Fruit fly (Drosophila melanogaster) whole organism, embryonic: ENCODE measurements around the gene Mks1.
A peak's percentile ranks its signal among the peaks of the same experiment; 100 is the strongest.

ENCODE experiments used
- B-H2 ChIP-seq: fragments of 200-800 bp; sonication (Bioruptor generic); optimal IDR thresholded peaks from 2 replicates; lab custom pipeline; 2018; ENCODE audit warnings: missing biosample characterization, mild to moderate bottlenecking, missing genetic modification characterization
- BEAF-32 ChIP-seq: fragments of 200-800 bp; sonication (Bioruptor generic); optimal IDR thresholded peaks from 3 replicates; lab custom pipeline; 2017; ENCODE audit warnings: missing biosample characterization, missing genetic modification characterization, mild to moderate bottlenecking, moderate library complexity, missing genetic modification reagents
- CG10147 ChIP-seq: fragments of 200-800 bp; sonication (Bioruptor generic); optimal IDR thresholded peaks from 2 replicates; lab custom pipeline; 2019; ENCODE audit warnings: missing biosample characterization, mild to moderate bottlenecking, missing genetic modification characterization, moderate library complexity
- CG10462 ChIP-seq: fragments of 200-800 bp; sonication (Bioruptor generic); optimal IDR thresholded peaks from 2 replicates; lab custom pipeline; 2016; ENCODE audit warnings: missing biosample characterization, missing genetic modification characterization
- CG13296 ChIP-seq: fragments of 200-800 bp; sonication (Bioruptor generic); optimal IDR thresholded peaks from 3 replicates; lab custom pipeline; 2018; ENCODE audit warnings: missing biosample characterization, mild to moderate bottlenecking, missing genetic modification characterization
- CG13424 ChIP-seq: fragments of 200-800 bp; sonication (Bioruptor generic); optimal IDR thresholded peaks from 2 replicates; lab custom pipeline; 2019; ENCODE audit warnings: missing biosample characterization, mild to moderate bottlenecking, missing genetic modification characterization, moderate library complexity
- CG1602 ChIP-seq: fragments of 200-800 bp; sonication (Bioruptor generic); optimal IDR thresholded peaks from 3 replicates; lab custom pipeline; 2016; ENCODE audit warnings: missing biosample characterization, missing genetic modification characterization
- CG16813 ChIP-seq: fragments of 200-800 bp; sonication (Bioruptor generic); IDR thresholded peaks from 3 replicates; pipeline ENCODE4 v1.3.6; 2022; ENCODE audit warnings: missing biosample characterization, missing genetic modification characterization; ENCODE audit not compliant: partially characterized antibody
- CG16815 ChIP-seq: fragments of 200-800 bp; sonication (Bioruptor generic); optimal IDR thresholded peaks from 3 replicates; lab custom pipeline; 2017; ENCODE audit warnings: missing biosample characterization, mild to moderate bottlenecking, missing genetic modification characterization
- CG18619 ChIP-seq: fragments of 200-800 bp; sonication (Bioruptor generic); optimal IDR thresholded peaks from 3 replicates; lab custom pipeline; 2017; ENCODE audit warnings: missing biosample characterization, mild to moderate bottlenecking, missing genetic modification characterization
- CG2116 ChIP-seq: fragments of 200-800 bp; sonication (Bioruptor generic); optimal IDR thresholded peaks from 3 replicates; lab custom pipeline; 2018; ENCODE audit warnings: missing biosample characterization, mild to moderate bottlenecking, missing genetic modification characterization
- CG3163 ChIP-seq: fragments of 200-800 bp; sonication (Bioruptor generic); optimal IDR thresholded peaks from 3 replicates; lab custom pipeline; 2016; ENCODE audit warnings: missing biosample characterization, missing genetic modification characterization
- CG32772 ChIP-seq: fragments of 200-800 bp; sonication (Bioruptor generic); IDR thresholded peaks from 2 replicates; pipeline ENCODE4 v1.3.6; 2022; ENCODE audit warnings: missing biosample characterization, missing genetic modification characterization
- CG4730 ChIP-seq: fragments of 200-800 bp; sonication (Bioruptor generic); IDR thresholded peaks from 2 replicates; pipeline ENCODE4 v1.3.6; 2022; ENCODE audit warnings: missing biosample characterization, missing genetic modification characterization
- CG6683 ChIP-seq: fragments of 200-800 bp; sonication (Bioruptor generic); optimal IDR thresholded peaks from 2 replicates; lab custom pipeline; 2017; ENCODE audit warnings: missing biosample characterization, mild to moderate bottlenecking, missing genetic modification characterization, missing genetic modification reagents
- CHES-1-like ChIP-seq: fragments of 200-800 bp; sonication (Bioruptor generic); optimal IDR thresholded peaks from 2 replicates; lab custom pipeline; 2016; ENCODE audit warnings: missing biosample characterization, missing genetic modification characterization
- D ChIP-seq, 2 experiments: fragments of 200-800 bp in 1 of 2; fragments of >200 bp in 1 of 2; sonication (Bioruptor generic) in 1 of 2; optimal IDR thresholded peaks; 2 replicates in 1 of 2; 3 replicates in 1 of 2; lab custom pipeline; 2017; ENCODE audit warnings: mild to moderate bottlenecking in 1 of 2, missing biosample characterization in 1 of 2, missing genetic modification characterization in 1 of 2, missing genetic modification reagents in 1 of 2
- Dad ChIP-seq: fragments of 200-800 bp; sonication (Bioruptor generic); optimal IDR thresholded peaks from 3 replicates; lab custom pipeline; 2016; ENCODE audit warnings: missing biosample characterization, missing genetic modification characterization
- Dip2 ChIP-seq: fragments of 200-800 bp; sonication (Bioruptor generic); IDR thresholded peaks from 2 replicates; pipeline ENCODE4 v1.3.6; 2022; ENCODE audit warnings: missing biosample characterization, missing genetic modification characterization
- Dref ChIP-seq: fragments of 200-800 bp; sonication (Bioruptor generic); IDR thresholded peaks from 2 replicates; pipeline ENCODE4 v1.3.6; 2022; ENCODE audit warnings: missing biosample characterization, missing genetic modification characterization
- Ets65A ChIP-seq: fragments of 200-800 bp; sonication (Bioruptor generic); peaks from one replicate; lab custom pipeline; 2016; ENCODE audit warnings: missing biosample characterization, missing genetic modification characterization
- HLH54F ChIP-seq: fragments of 200-800 bp; sonication (Bioruptor generic); optimal IDR thresholded peaks from 3 replicates; lab custom pipeline; 2016; ENCODE audit warnings: missing biosample characterization, missing genetic modification characterization
- Kr ChIP-seq: fragments of 200-800 bp; sonication (Bioruptor generic); optimal IDR thresholded peaks from 2 replicates; lab custom pipeline; 2017; ENCODE audit warnings: missing biosample characterization, mild to moderate bottlenecking, missing genetic modification characterization
- MTF-1 ChIP-seq: fragments of 200-800 bp; sonication (Bioruptor generic); optimal IDR thresholded peaks from 2 replicates; lab custom pipeline; 2018; ENCODE audit warnings: missing biosample characterization, mild to moderate bottlenecking, missing genetic modification characterization, borderline replicate concordance
- NC2β ChIP-seq: fragments of 200-800 bp; sonication (Bioruptor generic); optimal IDR thresholded peaks from 2 replicates; lab custom pipeline; 2016; ENCODE audit warnings: missing biosample characterization, missing genetic modification characterization
- Poxn ChIP-seq: fragments of 200-800 bp; sonication (Bioruptor generic); IDR thresholded peaks from 2 replicates; pipeline ENCODE4 v1.3.6; 2022; ENCODE audit warnings: missing biosample characterization, missing genetic modification characterization
- Sox102F ChIP-seq: fragments of 200-800 bp; sonication (Bioruptor generic); optimal IDR thresholded peaks from 2 replicates; lab custom pipeline; 2018; ENCODE audit warnings: missing biosample characterization, mild to moderate bottlenecking, missing genetic modification characterization, moderate library complexity
- Stat92E ChIP-seq, 3 experiments: fragments of >200 bp in 2 of 3; fragments of 200-800 bp in 1 of 3; sonication (Bioruptor generic) in 1 of 3; optimal IDR thresholded peaks; 2 replicates each; lab custom pipeline; 2017 to 2019; ENCODE audit warnings: missing biosample characterization in 3 of 3, missing genetic modification characterization in 3 of 3, mild to moderate bottlenecking in 1 of 3, moderate library complexity in 1 of 3
- Tbp ChIP-seq: fragments of >200 bp; optimal IDR thresholded peaks from 2 replicates; lab custom pipeline; 2018; ENCODE audit warnings: missing biosample characterization, missing genetic modification characterization
- Xrp1 ChIP-seq: fragments of 200-800 bp; sonication (Bioruptor generic); IDR thresholded peaks from 2 replicates; pipeline ENCODE4 v1.3.6; 2022; ENCODE audit warnings: missing biosample characterization, missing genetic modification characterization
- amos ChIP-seq: fragments of 200-800 bp; sonication (Bioruptor generic); IDR thresholded peaks from 2 replicates; pipeline ENCODE4 v1.3.6; 2022; ENCODE audit warnings: missing biosample characterization, missing genetic modification characterization; ENCODE audit not compliant: partially characterized antibody
- ato ChIP-seq: fragments of 200-800 bp; sonication (Bioruptor generic); IDR thresholded peaks from 2 replicates; pipeline ENCODE4 v1.3.6; 2022; ENCODE audit warnings: missing biosample characterization, missing genetic modification characterization; ENCODE audit not compliant: partially characterized antibody
- chm ChIP-seq: fragments of 200-800 bp; sonication (Bioruptor generic); IDR thresholded peaks from 2 replicates; pipeline ENCODE4 v1.3.6; 2022; ENCODE audit warnings: missing biosample characterization, missing genetic modification characterization
- corto ChIP-seq: fragments of 200-800 bp; sonication (Bioruptor generic); optimal IDR thresholded peaks from 2 replicates; lab custom pipeline; 2016; ENCODE audit warnings: missing biosample characterization, mild to moderate bottlenecking, missing genetic modification characterization, moderate library complexity
- dati ChIP-seq: fragments of 200-800 bp; sonication (Bioruptor generic); IDR thresholded peaks from 2 replicates; pipeline ENCODE4 v1.3.6; 2022; ENCODE audit warnings: missing biosample characterization, missing genetic modification characterization
- dysf ChIP-seq: fragments of 200-800 bp; sonication (Bioruptor generic); IDR thresholded peaks from 3 replicates; pipeline ENCODE4 v1.3.6; 2022; ENCODE audit warnings: missing biosample characterization, missing genetic modification characterization
- fd102C ChIP-seq: fragments of 200-800 bp; sonication (Bioruptor generic); optimal IDR thresholded peaks from 2 replicates; lab custom pipeline; 2018; ENCODE audit warnings: missing biosample characterization, mild to moderate bottlenecking, missing genetic modification characterization, moderate library complexity
- fd64A ChIP-seq: fragments of 200-800 bp; sonication (Bioruptor generic); optimal IDR thresholded peaks from 3 replicates; lab custom pipeline; 2018; ENCODE audit warnings: missing biosample characterization, mild to moderate bottlenecking, missing genetic modification characterization
- grn ChIP-seq: fragments of 200-800 bp; sonication (Bioruptor generic); optimal IDR thresholded peaks from 3 replicates; lab custom pipeline; 2017; ENCODE audit warnings: missing biosample characterization, missing genetic modification characterization
- ham ChIP-seq: fragments of 200-800 bp; sonication (Bioruptor generic); IDR thresholded peaks from 2 replicates; pipeline ENCODE4 v1.3.6; 2022; ENCODE audit warnings: missing biosample characterization, missing genetic modification characterization
- hth ChIP-seq: fragments of >200 bp; optimal IDR thresholded peaks from 2 replicates; lab custom pipeline; 2017; ENCODE audit warnings: inconsistent platforms
- luna ChIP-seq: fragments of 200-800 bp; sonication (Bioruptor generic); optimal IDR thresholded peaks from 2 replicates; lab custom pipeline; 2016; ENCODE audit warnings: missing biosample characterization, missing genetic modification characterization
- nerfin-2 ChIP-seq: fragments of 200-800 bp; sonication (Bioruptor generic); IDR thresholded peaks from 2 replicates; pipeline ENCODE4 v1.3.6; 2022; ENCODE audit warnings: missing biosample characterization, missing genetic modification characterization; ENCODE audit not compliant: partially characterized antibody
- pan ChIP-seq, 4 experiments: fragments of >200 bp in 3 of 4; fragments of 200-800 bp in 1 of 4; sonication (Bioruptor generic) in 1 of 4; optimal IDR thresholded peaks in 3 of 4; IDR thresholded peaks in 1 of 4; 2 replicates each; pipeline versions ENCODE4 v1.3.6 to Lab custom; 2017 to 2022; ENCODE audit warnings: missing biosample characterization in 2 of 4, missing genetic modification characterization in 2 of 4, mixed read lengths in 1 of 4
- pros ChIP-seq: fragments of 200-800 bp; sonication (Bioruptor generic); optimal IDR thresholded peaks from 3 replicates; lab custom pipeline; 2019; ENCODE audit warnings: missing biosample characterization, mild to moderate bottlenecking, missing genetic modification characterization, moderate library complexity
- pzg ChIP-seq: fragments of 200-800 bp; sonication (Bioruptor generic); optimal IDR thresholded peaks from 3 replicates; lab custom pipeline; 2018; ENCODE audit warnings: missing biosample characterization, mild to moderate bottlenecking, missing genetic modification characterization, moderate library complexity
- twi ChIP-seq: fragments of 200-800 bp; optimal IDR thresholded peaks from 2 replicates; lab custom pipeline; 2019; ENCODE audit warnings: missing biosample characterization, mild to moderate bottlenecking, missing genetic modification characterization, moderate library complexity
- tx ChIP-seq: fragments of 200-800 bp; sonication (Bioruptor generic); optimal IDR thresholded peaks from 2 replicates; lab custom pipeline; 2016; ENCODE audit warnings: missing biosample characterization, missing genetic modification characterization
- wdn ChIP-seq: fragments of 200-800 bp; sonication (Bioruptor generic); IDR thresholded peaks from 2 replicates; pipeline ENCODE4 v1.3.6; 2022; ENCODE audit warnings: missing biosample characterization, missing genetic modification characterization

Gene Mks1

dm6 chrX:12472244-12472736, 24.1 kb downstream of the Mks1 start (continued):
- peak; percentile 70 for TF ChIP-seq CG10462
- TF ChIP-seq CG32772: peak; percentile 94
- peak; percentile 71 for TF ChIP-seq CG2116 (GFP tag; lab: Kevin White, UChicago)
- peak; percentile 94 for TF ChIP-seq CG4730
- TF ChIP-seq CG3163 (GFP tag; lab: Kevin White, UChicago): no peak
- peak; percentile 85 for TF ChIP-seq CG1602
- no peak for TF ChIP-seq amos (GFP tag; lab: Robert Waterston, UW)
- no peak for TF ChIP-seq Dref (GFP tag; lab: Robert Waterston, UW)
- peak; percentile 95 for TF ChIP-seq Sox102F
- TF ChIP-seq Stat92E (GFP tag; optimal IDR thresholded peaks at IDR 0.05; lab: Kevin White, UChicago): no peak
- TF ChIP-seq MTF-1: peak; percentile 81
- no peak for TF ChIP-seq D (optimal IDR thresholded peaks at IDR 0.05; lab: Kevin White, UChicago)
- peak; percentile 92 for TF ChIP-seq D (GFP tag; optimal IDR thresholded peaks at IDR 0.05; lab: Kevin White, UChicago)
- peak; percentile 68 for TF ChIP-seq HLH54F
- peak; percentile 81 for TF ChIP-seq twi
- no peak for TF ChIP-seq hth (lab: Kevin White, UChicago)
- TF ChIP-seq Kr (GFP tag; lab: Kevin White, UChicago): no peak
- TF ChIP-seq Poxn (GFP tag; lab: Robert Waterston, UW): peak; percentile 86
- no peak for TF ChIP-seq ato (GFP tag; lab: Robert Waterston, UW)
- TF ChIP-seq pan (optimal IDR thresholded peaks at IDR 0.05; lab: Kevin White, UChicago): no peak
- TF ChIP-seq pan (GFP tag; optimal IDR thresholded peaks at IDR 0.05 in 1 of 2, IDR thresholded peaks at IDR 0.05 in 1 of 2): peak in 1 of 2 experiments; percentile 96
- no peak for TF ChIP-seq CHES-1-like
- TF ChIP-seq dysf: peak; percentile 97
- peak; percentile 60 for TF ChIP-seq Dip2 (GFP tag; lab: Robert Waterston, UW)
- TF ChIP-seq dati (GFP tag; lab: Robert Waterston, UW): peak; percentile 64; the same call in 1 of the 2 replicates
- peak; percentile 95 for TF ChIP-seq CG13296
- peak; percentile 42 for TF ChIP-seq fd102C (GFP tag; lab: Kevin White, UChicago)
- peak; percentile 95 for TF ChIP-seq CG13424
- TF ChIP-seq chm: peak; percentile 84
- TF ChIP-seq wdn: peak; percentile 91
- TF ChIP-seq ham (GFP tag; lab: Robert Waterston, UW): peak; percentile 84
- peak; percentile 88 for TF ChIP-seq CG6683 (GFP tag; lab: Kevin White, UChicago)
- peak; percentile 89 for TF ChIP-seq corto (GFP tag; lab: Kevin White, UChicago)
- TF ChIP-seq CG16815 (GFP tag; lab: Kevin White, UChicago): peak; percentile 81
- TF ChIP-seq BEAF-32: no peak
- TF ChIP-seq tx (GFP tag; lab: Kevin White, UChicago): peak; percentile 8
- TF ChIP-seq fd64A (GFP tag; lab: Kevin White, UChicago): peak; percentile 73
- TF ChIP-seq NC2β (GFP tag; lab: Kevin White, UChicago): peak; percentile 38
- peak; percentile 92 for TF ChIP-seq B-H2 (GFP tag; lab: Kevin White, UChicago)
- TF ChIP-seq pzg (GFP tag; lab: Kevin White, UChicago): peak; percentile 16
- TF ChIP-seq CG18619: peak; percentile 93
- TF ChIP-seq pros: no peak
- TF ChIP-seq Dad (GFP tag; lab: Kevin White, UChicago): peak; percentile 57
- TF ChIP-seq grn (GFP tag; lab: Kevin White, UChicago): peak; percentile 12
- TF ChIP-seq CG10147 (GFP tag; lab: Kevin White, UChicago): peak; percentile 95
- TF ChIP-seq nerfin-2 (GFP tag; lab: Robert Waterston, UW): no peak
- peak; percentile 92 for TF ChIP-seq Xrp1
- peak; percentile 23 for TF ChIP-seq luna (GFP tag; lab: Kevin White, UChicago)
- no peak for TF ChIP-seq CG16813 (GFP tag; lab: Robert Waterston, UW)
- TF ChIP-seq Tbp (GFP tag; lab: Kevin White, UChicago): no peak
- peak; percentile 95 for TF ChIP-seq Ets65A (GFP tag; lab: Kevin White, UChicago)
